Worm (Caenorhabditis elegans) whole organism, midembryonic: ENCODE measurements around the gene nspc-19.

Experiments
- flt-1 ChIP-seq: fragments of 200-800 bp; sonication (Bioruptor generic); IDR thresholded peaks from 2 replicates; pipeline ENCODE4 v1.3.6; 2022; ENCODE audit warnings: missing genetic modification characterization, missing compliant biosample characterization
- tab-1 ChIP-seq: fragments of 200-800 bp; sonication (Bioruptor generic); IDR thresholded peaks from 2 replicates; pipeline ENCODE4 v1.3.6; 2022; ENCODE audit warnings: missing genetic modification characterization, missing compliant biosample characterization
- ztf-29 ChIP-seq: fragments of 200-800 bp; sonication (Bioruptor generic); IDR thresholded peaks from 2 replicates; pipeline ENCODE4 v1.3.6; 2022; ENCODE audit warnings: missing genetic modification reagents, missing genetic modification characterization, missing compliant biosample characterization

Gene nspc-19

DNA sequence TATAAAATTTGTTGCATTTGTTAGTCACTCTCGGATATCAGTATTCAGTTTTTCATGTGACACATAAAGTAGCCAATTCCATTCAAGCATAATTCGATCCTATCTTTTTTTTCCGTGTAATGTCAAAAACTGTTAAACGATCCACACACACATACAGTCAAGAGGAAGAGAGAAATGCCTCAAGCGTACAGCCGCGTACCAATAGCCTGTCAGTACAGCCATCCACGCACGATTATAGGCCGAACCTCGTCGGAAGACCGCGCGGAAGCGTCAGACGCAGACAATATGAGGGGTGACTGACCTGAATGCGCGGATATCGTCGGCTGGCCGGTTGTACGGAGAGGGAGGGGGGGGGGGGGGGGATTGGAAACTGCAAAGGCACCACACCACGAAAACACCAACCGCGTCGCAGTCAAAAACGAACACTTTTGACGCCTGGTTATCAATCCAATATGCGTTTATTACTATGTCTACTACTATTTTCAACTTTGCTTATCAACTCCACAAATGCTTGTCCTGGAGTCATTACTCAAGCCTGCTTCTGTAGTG, 49.2 kb downstream of the nspc-19 start, which contains the start of gene let-4:
Gene let-4, plus strand, starts transcription at position 357 of the 549 bp plus-strand sequence.
- TF ChIP-seq flt-1 (peak; percentile 10; the same call in 1 of the 2 replicates), tab-1 (GFP tag; lab: Robert Waterston, UW) (0 out of 2 replicates have a peak, but pooled peaks have one; percentile 35), ztf-29 (GFP tag; lab: Robert Waterston, UW) (no peak)
